Worm (Caenorhabditis elegans) whole organism, L1 larva: Measurements from ENCODE around the gene nhr-100.

ENCODE experiments used
- C04F5.9 ChIP-seq: sonication (generic microtip); optimal IDR thresholded peaks from 2 replicates; lab custom pipeline; 2016; ENCODE audit warnings: missing genetic modification characterization, missing compliant biosample characterization
- C16A3.4 ChIP-seq: fragments of 150-350 bp; optimal IDR thresholded peaks from 2 replicates; lab custom pipeline; 2014; ENCODE audit warnings: missing biosample characterization, missing genetic modification characterization
- F16B12.6 ChIP-seq: fragments of 150-350 bp; optimal IDR thresholded peaks from 2 replicates; lab custom pipeline; 2014; ENCODE audit warnings: missing biosample characterization, missing genetic modification characterization
- aly-2 ChIP-seq: fragments of 150-350 bp; optimal IDR thresholded peaks from 2 replicates; lab custom pipeline; 2014; ENCODE audit warnings: missing biosample characterization, missing genetic modification characterization
- blmp-1 ChIP-seq: fragments of 150-350 bp; optimal IDR thresholded peaks from 2 replicates; lab custom pipeline; 2014; ENCODE audit warnings: missing biosample characterization, missing genetic modification characterization
- ceh-88 ChIP-seq: fragments of 200-800 bp; sonication (Bioruptor generic); IDR thresholded peaks from 2 replicates; pipeline ENCODE4 v1.3.6; 2022; ENCODE audit warnings: missing genetic modification characterization, missing compliant biosample characterization
- ceh-90 ChIP-seq: sonication (generic microtip); optimal IDR thresholded peaks from 2 replicates; lab custom pipeline; 2016; ENCODE audit warnings: missing genetic modification characterization, missing compliant biosample characterization
- ces-1 ChIP-seq: fragments of 150-350 bp; optimal IDR thresholded peaks from 2 replicates; lab custom pipeline; 2014; ENCODE audit warnings: missing biosample characterization, missing genetic modification reagents, missing genetic modification characterization
- egl-13 ChIP-seq: sonication (generic microtip); optimal IDR thresholded peaks from 2 replicates; lab custom pipeline; 2016; ENCODE audit warnings: missing genotype, missing genetic modification reagents, missing genetic modification characterization, missing compliant biosample characterization
- elt-2 ChIP-seq: sonication (generic microtip); optimal IDR thresholded peaks from 2 replicates; lab custom pipeline; 2016; ENCODE audit warnings: missing genetic modification characterization, mild to moderate bottlenecking, inconsistent platforms, missing compliant biosample characterization, missing genetic modification reagents
- elt-3 ChIP-seq, 6 experiments: fragments of 150-350 bp in 1 of 6; sonication (generic microtip); optimal IDR thresholded peaks; 2 replicates each; lab custom pipeline; 2017 to 2018; ENCODE audit warnings: missing biosample characterization in 6 of 6, missing genetic modification characterization in 6 of 6, inconsistent platforms in 1 of 6
- ets-5 ChIP-seq: fragments of 200-800 bp; sonication (Bioruptor generic); IDR thresholded peaks from 2 replicates; pipeline ENCODE4 v1.3.6; 2022; ENCODE audit warnings: missing genetic modification characterization, missing compliant biosample characterization
- fkh-10 ChIP-seq: sonication (generic microtip); optimal IDR thresholded peaks from 2 replicates; lab custom pipeline; 2017; ENCODE audit warnings: missing biosample characterization, missing genetic modification reagents, missing genetic modification characterization
- grh-1 ChIP-seq: fragments of 200-800 bp; sonication (Bioruptor generic); IDR thresholded peaks from 2 replicates; pipeline ENCODE4 v1.3.6; 2022; ENCODE audit warnings: missing genetic modification reagents, missing genetic modification characterization, missing compliant biosample characterization
- hpl-2 ChIP-seq: fragments of 150-350 bp; optimal IDR thresholded peaks from 2 replicates; lab custom pipeline; 2014; ENCODE audit warnings: missing biosample characterization, missing genetic modification reagents, missing genetic modification characterization
- lin-35 ChIP-seq, 2 experiments: fragments of 150-350 bp; optimal IDR thresholded peaks; 2 replicates each; lab custom pipeline; 2014; ENCODE audit warnings: missing biosample characterization in 2 of 2, missing genetic modification characterization in 2 of 2, missing genetic modification reagents in 2 of 2
- lin-39 ChIP-seq: fragments of 150-350 bp; optimal IDR thresholded peaks from 2 replicates; lab custom pipeline; 2014; ENCODE audit warnings: missing biosample characterization, missing genetic modification reagents, missing genetic modification characterization
- lir-3 ChIP-seq: sonication (generic microtip); optimal IDR thresholded peaks from 2 replicates; lab custom pipeline; 2016; ENCODE audit warnings: mild to moderate bottlenecking, missing genetic modification characterization, moderate library complexity, missing compliant biosample characterization; ENCODE audit not compliant: poor library complexity
- lsy-2 ChIP-seq, 2 experiments: fragments of 150-350 bp; optimal IDR thresholded peaks; 2 replicates each; lab custom pipeline; 2014; ENCODE audit warnings: missing biosample characterization in 2 of 2, missing genetic modification characterization in 2 of 2
- mef-2 ChIP-seq: fragments of 150-350 bp; optimal IDR thresholded peaks from 2 replicates; lab custom pipeline; 2014; ENCODE audit warnings: missing biosample characterization, missing genetic modification characterization
- nhr-19 ChIP-seq: fragments of 200-800 bp; sonication (Bioruptor generic); conservative IDR thresholded peaks from 2 replicates; pipeline ENCODE4 v1.3.6; 2022; ENCODE audit warnings: missing genetic modification characterization, missing compliant biosample characterization
- nhr-20 ChIP-seq: sonication (generic microtip); optimal IDR thresholded peaks from 2 replicates; lab custom pipeline; 2016; ENCODE audit warnings: mild to moderate bottlenecking, missing genetic modification characterization, missing compliant biosample characterization
- nhr-237 ChIP-seq: fragments of 150-350 bp; optimal IDR thresholded peaks from 2 replicates; lab custom pipeline; 2014; ENCODE audit warnings: missing biosample characterization, missing genetic modification characterization
- nhr-28 ChIP-seq: fragments of 150-350 bp; optimal IDR thresholded peaks from 2 replicates; lab custom pipeline; 2014; ENCODE audit warnings: missing biosample characterization, missing genetic modification characterization
- nhr-71 ChIP-seq: sonication (generic microtip); optimal IDR thresholded peaks from 2 replicates; lab custom pipeline; 2016; ENCODE audit warnings: mild to moderate bottlenecking, missing genetic modification characterization, moderate library complexity, missing compliant biosample characterization
- nhr-84 ChIP-seq: sonication (generic microtip); optimal IDR thresholded peaks from 2 replicates; lab custom pipeline; 2017; ENCODE audit warnings: missing biosample characterization, missing genetic modification characterization
- pag-3 ChIP-seq: sonication (generic microtip); optimal IDR thresholded peaks from 2 replicates; lab custom pipeline; 2017; ENCODE audit warnings: missing genetic modification characterization, mild to moderate bottlenecking, missing compliant biosample characterization, antibody characterized with exemption, borderline replicate concordance; ENCODE audit not compliant: insufficient read depth
- pax-3 ChIP-seq: fragments of 200-800 bp; sonication (Bioruptor generic); optimal IDR thresholded peaks from 2 replicates; lab custom pipeline; 2018; ENCODE audit warnings: mild to moderate bottlenecking, missing genetic modification characterization, moderate library complexity, missing compliant biosample characterization
- pqm-1 ChIP-seq: sonication (generic microtip); optimal IDR thresholded peaks from 3 replicates; lab custom pipeline; 2017; ENCODE audit warnings: missing biosample characterization, missing genetic modification characterization
- rnt-1 ChIP-seq: sonication (generic microtip); optimal IDR thresholded peaks from 2 replicates; lab custom pipeline; 2016; ENCODE audit warnings: mild to moderate bottlenecking, missing genetic modification characterization, moderate library complexity, missing compliant biosample characterization
- skn-1 ChIP-seq: fragments of 150-350 bp; optimal IDR thresholded peaks from 2 replicates; lab custom pipeline; 2014; ENCODE audit warnings: missing biosample characterization, missing genetic modification characterization
- snpc-4 ChIP-seq: fragments of 150-350 bp; optimal IDR thresholded peaks from 2 replicates; lab custom pipeline; 2014; ENCODE audit warnings: missing biosample characterization, missing genetic modification characterization
- snu-23 ChIP-seq: sonication (generic microtip); optimal IDR thresholded peaks from 2 replicates; lab custom pipeline; 2016; ENCODE audit warnings: missing genetic modification characterization, missing compliant biosample characterization
- sptf-1 ChIP-seq: fragments of 150-350 bp; optimal IDR thresholded peaks from 2 replicates; lab custom pipeline; 2014; ENCODE audit warnings: missing biosample characterization, missing genetic modification characterization
- sup-37 ChIP-seq: fragments of 200-800 bp; sonication (Bioruptor generic); optimal IDR thresholded peaks from 2 replicates; lab custom pipeline; 2018; ENCODE audit warnings: mild to moderate bottlenecking, missing genetic modification characterization, missing compliant biosample characterization
- unc-130 ChIP-seq: fragments of 150-350 bp; optimal IDR thresholded peaks from 2 replicates; lab custom pipeline; 2017; ENCODE audit warnings: missing biosample characterization, missing genetic modification characterization, inconsistent platforms
- unc-30 ChIP-seq: sonication (generic microtip); optimal IDR thresholded peaks from 2 replicates; lab custom pipeline; 2017; ENCODE audit warnings: missing biosample characterization, missing genetic modification characterization
- unc-86 ChIP-seq: sonication (generic microtip); optimal IDR thresholded peaks from 2 replicates; lab custom pipeline; 2016; ENCODE audit warnings: missing genetic modification characterization, missing compliant biosample characterization
- unc-98 ChIP-seq: fragments of 200-800 bp; sonication (Bioruptor generic); IDR thresholded peaks from 2 replicates; pipeline ENCODE4 v1.3.6; 2022; ENCODE audit warnings: missing genetic modification characterization, missing compliant biosample characterization
- vab-15 ChIP-seq: sonication (generic microtip); optimal IDR thresholded peaks from 2 replicates; lab custom pipeline; 2017; ENCODE audit warnings: missing genotype, mild to moderate bottlenecking, missing genetic modification characterization, missing compliant biosample characterization
- ztf-11 ChIP-seq, 2 experiments: sonication (generic microtip); optimal IDR thresholded peaks; 2 replicates each; lab custom pipeline; 2016 to 2017; ENCODE audit warnings: missing genetic modification characterization in 2 of 2, missing biosample characterization in 1 of 2, missing compliant biosample characterization in 1 of 2
- ztf-4 ChIP-seq: fragments of 150-350 bp; optimal IDR thresholded peaks from 2 replicates; lab custom pipeline; 2014; ENCODE audit warnings: missing biosample characterization, missing genetic modification characterization

Gene nhr-100

DNA sequence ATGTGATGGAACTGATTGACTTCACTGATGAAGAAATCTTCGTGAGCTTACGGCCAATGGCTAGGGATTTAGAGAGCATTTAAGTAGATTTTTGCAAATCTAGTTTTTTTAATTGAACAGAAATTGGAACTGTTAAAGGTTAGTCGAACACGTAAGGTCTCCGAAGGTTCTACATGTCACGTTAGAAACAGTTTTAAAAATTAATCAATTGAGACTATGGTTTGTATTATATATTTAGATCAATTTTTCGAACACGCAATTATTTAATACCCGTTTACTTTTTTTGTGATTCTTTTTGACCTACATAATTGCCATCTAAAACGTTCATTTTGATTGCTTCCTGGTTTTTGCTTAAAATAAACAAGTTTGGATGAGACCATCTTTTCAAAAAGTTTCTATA, 16.4 kb downstream of the nhr-100 start, which contains the start of gene C28D4.4:
TSS of gene C28D4.4 (minus strand) at position 101 of the 400 bp plus-strand sequence.
- TF ChIP-seq nhr-84 (tag; lab: Kevin White, UChicago) (no peak), pqm-1 (no peak), snpc-4 (tag; lab: Kevin White, UChicago) (no peak), grh-1 (GFP tag; lab: Robert Waterston, UW) (no peak), ces-1 (GFP tag; lab: Kevin White, UChicago) (no peak), ztf-11 (tag; optimal IDR thresholded peaks at IDR 0.05; lab: Kevin White, UChicago) (no peak), ceh-90 (tag; lab: Kevin White, UChicago) (no peak), hpl-2 (no peak), nhr-20 (no peak), skn-1 (tag; lab: Kevin White, UChicago) (no peak), unc-98 (GFP tag; lab: Robert Waterston, UW) (no peak), vab-15 (tag; lab: Kevin White, UChicago) (no peak), rnt-1 (tag; lab: Kevin White, UChicago) (no peak), lin-39 (tag; lab: Kevin White, UChicago) (no peak), aly-2 (tag; lab: Kevin White, UChicago) (no peak), ceh-88 (GFP tag; lab: Robert Waterston, UW) (no peak), lir-3 (tag; lab: Kevin White, UChicago) (no peak)
- TF ChIP-seq, all 84 proteins: peak for 0

DNA sequence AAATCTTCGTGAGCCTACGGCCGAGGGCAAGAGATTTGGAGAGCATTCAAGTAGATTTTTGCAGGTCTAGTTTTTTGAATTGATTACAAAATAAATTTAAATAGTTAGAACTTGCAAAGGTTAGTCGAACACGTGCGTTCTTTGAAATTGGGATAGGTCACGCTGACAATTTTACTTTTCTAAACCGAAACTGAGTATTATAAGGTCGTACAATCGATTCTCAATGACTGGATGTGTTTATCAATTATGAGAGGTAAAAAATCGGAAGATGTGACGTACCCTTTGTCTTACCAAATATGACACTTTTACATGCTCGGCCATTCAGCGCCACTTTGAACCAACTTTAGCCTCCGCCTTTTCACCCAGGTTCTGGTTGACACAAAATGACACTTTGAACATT, 18.3 kb downstream of the nhr-100 start, which contains the start of gene C28D4.5:
TSS of gene C28D4.5 (minus strand) at position 101 of the 400 bp plus-strand sequence.
- TF ChIP-seq lir-3 (tag; lab: Kevin White, UChicago) (no peak), blmp-1 (tag; lab: Kevin White, UChicago) (no peak), ztf-4 (tag; lab: Kevin White, UChicago) (no peak), nhr-84 (tag; lab: Kevin White, UChicago) (no peak), nhr-19 (GFP tag; lab: Robert Waterston, UW) (no peak), elt-3 (tag; optimal IDR thresholded peaks at IDR 0.05; lab: Kevin White, UChicago) (no peak), nhr-237 (no peak), rnt-1 (tag; lab: Kevin White, UChicago) (no peak), C04F5.9 (tag; lab: Kevin White, UChicago) (no peak), unc-130 (no peak), lin-35 (GFP tag; optimal IDR thresholded peaks at IDR 0.05; lab: Kevin White, UChicago) (no peak), elt-2 (no peak), lsy-2 (tag; optimal IDR thresholded peaks at IDR 0.05; lab: Kevin White, UChicago) (no peak), ets-5 (GFP tag; lab: Robert Waterston, UW) (no peak), C16A3.4 (tag; lab: Kevin White, UChicago) (no peak), sup-37 (GFP tag; lab: Kevin White, UChicago) (no peak), nhr-71 (no peak), pax-3 (no peak), snu-23 (no peak), egl-13 (tag; lab: Kevin White, UChicago) (no peak)

DNA sequence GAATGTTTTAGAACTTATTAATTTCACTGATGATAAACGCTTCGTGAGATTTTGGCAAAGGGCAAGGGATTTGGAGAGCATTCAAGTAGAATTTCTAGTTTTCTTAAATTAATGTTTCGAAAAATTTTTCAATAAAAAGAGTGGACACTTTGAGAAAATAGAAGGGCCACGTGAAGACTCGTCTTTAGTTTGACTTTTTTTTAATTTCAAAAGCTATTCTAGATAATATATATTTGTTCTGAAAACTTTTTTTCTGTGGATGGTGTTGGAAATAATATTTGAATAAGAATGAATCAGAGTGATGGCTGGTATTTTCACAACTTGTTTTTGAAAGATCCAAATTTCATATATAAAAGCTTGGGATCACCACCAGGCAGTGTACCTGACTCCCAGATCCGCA, 19.9 kb downstream of the nhr-100 start, which contains the start of gene C28D4.8:
TSS of gene C28D4.8 (minus strand) at position 101 of the 400 bp plus-strand sequence.
- TF ChIP-seq pag-3 (tag; lab: Kevin White, UChicago) (no peak), nhr-19 (GFP tag; lab: Robert Waterston, UW) (no peak), fkh-10 (GFP tag; lab: Kevin White, UChicago) (no peak), lin-39 (tag; lab: Kevin White, UChicago) (no peak), nhr-237 (no peak), nhr-84 (tag; lab: Kevin White, UChicago) (no peak), unc-30 (tag; lab: Kevin White, UChicago) (no peak), nhr-28 (tag; lab: Kevin White, UChicago) (no peak), sup-37 (GFP tag; lab: Kevin White, UChicago) (no peak), unc-86 (tag; lab: Kevin White, UChicago) (no peak), mef-2 (tag; lab: Kevin White, UChicago) (no peak), F16B12.6 (tag; lab: Kevin White, UChicago) (no peak), sptf-1 (tag; lab: Kevin White, UChicago) (no peak), ces-1 (GFP tag; lab: Kevin White, UChicago) (no peak)
